Worm (Caenorhabditis elegans) whole organism, L4/young adult: ENCODE measurements around the gene B0252.11.

Experiments
- W03F9.2 ChIP-seq: fragments of 150-350 bp; optimal IDR thresholded peaks from 2 replicates; lab custom pipeline; 2014; ENCODE audit warnings: missing biosample characterization, missing genetic modification characterization
- dao-5 ChIP-seq: sonication (generic microtip); optimal IDR thresholded peaks from 2 replicates; lab custom pipeline; 2016; ENCODE audit warnings: missing genotype, missing genetic modification characterization, moderate library complexity, missing compliant biosample characterization

DNA sequence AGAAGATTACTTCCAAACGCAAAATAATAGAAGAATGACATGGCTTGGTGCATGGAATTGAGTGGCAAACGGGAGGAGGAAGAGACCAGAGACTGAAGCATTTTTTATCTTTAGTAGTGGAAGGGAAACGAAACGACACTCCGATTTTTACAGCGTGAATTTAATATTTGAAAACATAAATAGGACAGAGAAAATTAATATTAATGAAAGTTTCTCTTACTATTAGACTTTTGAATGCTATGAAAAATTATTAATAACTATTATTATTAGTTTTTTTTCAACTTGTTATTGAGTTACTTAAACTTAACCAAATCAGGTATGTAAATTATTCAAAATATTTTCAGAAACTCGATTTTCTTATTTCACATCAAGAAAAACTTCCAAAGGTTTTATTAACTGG, 37.5 kb downstream of the B0252.11 start, which contains the start of gene C44B7.7:
- TF ChIP-seq dao-5 (tag; lab: Kevin White, UChicago) (no peak), W03F9.2 (tag; lab: Kevin White, UChicago) (no peak)
